Worm (Caenorhabditis elegans): ENCODE measurements around the gene C25F9.16.

DNA sequence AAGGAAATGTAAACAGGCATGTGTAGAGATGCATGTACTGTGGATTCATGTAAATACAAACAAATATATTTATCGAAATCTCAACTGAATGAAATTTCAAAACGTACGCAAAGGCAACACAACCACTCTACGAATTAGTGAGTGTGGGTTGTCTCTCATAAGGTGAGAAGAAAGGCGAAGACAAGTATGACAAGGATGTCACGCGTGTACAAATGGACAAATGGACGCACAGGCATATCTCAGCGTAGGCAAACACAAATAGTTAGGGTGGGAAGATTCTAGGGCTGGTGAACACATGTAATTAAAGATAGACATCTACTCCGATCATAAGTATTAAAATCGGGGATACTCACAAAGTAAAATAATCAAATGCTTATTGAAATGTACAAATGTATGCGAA, 6.1 kb upstream of the C25F9.16 start:
- TF ChIP-seq nhr-120 (GFP tag; IDR thresholded peaks at IDR 0.05): no peak
- no peak for TF ChIP-seq ama-1 (optimal IDR thresholded peaks at IDR 0.05)
- no peak for TF ChIP-seq ama-1 (GFP tag; optimal IDR thresholded peaks at IDR 0.05)
- no peak for TF ChIP-seq nfya-1 (tag; optimal IDR thresholded peaks at IDR 0.05; ENCODE audit: borderline replicate concordance, insufficient read depth)
- no peak for TF ChIP-seq lsl-1 (GFP tag; optimal IDR thresholded peaks at IDR 0.05)
- no peak for TF ChIP-seq ztf-25 (GFP tag; IDR thresholded peaks at IDR 0.05)
- TF ChIP-seq snpc-4 (GFP tag; optimal IDR thresholded peaks at IDR 0.05): no peak
- no peak for TF ChIP-seq snpc-4 (tag; optimal IDR thresholded peaks at IDR 0.05)
- no peak for TF ChIP-seq unc-130 (GFP tag; optimal IDR thresholded peaks at IDR 0.05)
- no peak for TF ChIP-seq B0336.3 (GFP tag; IDR thresholded peaks at IDR 0.05)
- no peak for TF ChIP-seq pha-4 (tag; optimal IDR thresholded peaks at IDR 0.05)
- TF ChIP-seq sea-2 (GFP tag; IDR thresholded peaks at IDR 0.05): no peak
- no peak for TF ChIP-seq F37B4.10 (GFP tag; IDR thresholded peaks at IDR 0.05)
- TF ChIP-seq C06A6.2 (GFP tag; conservative IDR thresholded peaks at IDR 0.05): no peak
